Fruit fly (Drosophila melanogaster) ovary, adult (tissue): ENCODE data around the gene Archease.

ENCODE experiments used
- CG17801 ChIP-seq: fragments of 200-800 bp; optimal IDR thresholded peaks from 2 replicates; lab custom pipeline; 2019; ENCODE audit warnings: missing biosample characterization, mild to moderate bottlenecking, missing genetic modification characterization, moderate library complexity; ENCODE audit not compliant: partially characterized antibody

Gene Archease

dm6 chr3R:21611629-21612180, 51.1 kb downstream of the Archease start:
- TF ChIP-seq CG17801 (GFP tag; lab: Kevin White, UChicago): no peak
